Worm (Caenorhabditis elegans): ENCODE results near the gene fbxa-66.

Gene fbxa-66

DNA sequence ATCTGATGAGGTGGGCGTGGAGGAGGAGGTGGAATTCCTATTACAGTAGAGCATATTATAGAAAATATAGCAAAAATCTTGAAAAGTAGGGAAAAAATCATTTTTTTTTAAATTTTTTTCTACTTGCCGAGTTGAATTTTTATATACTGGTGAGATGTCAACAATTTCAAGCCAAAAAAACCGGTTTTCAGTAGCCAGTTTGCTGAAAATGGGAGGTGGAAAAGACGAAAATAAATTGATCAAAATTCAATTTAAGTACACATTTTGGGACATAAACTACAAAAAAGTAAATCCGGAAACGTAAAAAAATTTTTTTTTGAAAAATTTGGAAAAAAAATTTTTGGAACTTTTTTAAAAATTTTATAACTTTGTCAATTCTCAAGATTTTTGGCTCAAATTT lies 34.4 kb downstream of the fbxa-66 start, which contains the start of gene Y54F10BM.23 (continued):
- TF ChIP-seq nhr-27 (tag; optimal IDR thresholded peaks at IDR 0.05) (no peak), Y95B8A.8 (GFP tag; IDR thresholded peaks at IDR 0.05) (no peak), B0261.1 (tag; optimal IDR thresholded peaks at IDR 0.05) (no peak), F52B5.7 (tag; optimal IDR thresholded peaks at IDR 0.05) (no peak), nfya-2 (GFP tag; IDR thresholded peaks at IDR 0.05) (no peak), Y79H2A.3 (GFP tag; conservative IDR thresholded peaks at IDR 0.05) (no peak), somi-1 (GFP tag; optimal IDR thresholded peaks at IDR 0.05) (no peak), K12H6.12 (tag; optimal IDR thresholded peaks at IDR 0.05) (no peak)

DNA sequence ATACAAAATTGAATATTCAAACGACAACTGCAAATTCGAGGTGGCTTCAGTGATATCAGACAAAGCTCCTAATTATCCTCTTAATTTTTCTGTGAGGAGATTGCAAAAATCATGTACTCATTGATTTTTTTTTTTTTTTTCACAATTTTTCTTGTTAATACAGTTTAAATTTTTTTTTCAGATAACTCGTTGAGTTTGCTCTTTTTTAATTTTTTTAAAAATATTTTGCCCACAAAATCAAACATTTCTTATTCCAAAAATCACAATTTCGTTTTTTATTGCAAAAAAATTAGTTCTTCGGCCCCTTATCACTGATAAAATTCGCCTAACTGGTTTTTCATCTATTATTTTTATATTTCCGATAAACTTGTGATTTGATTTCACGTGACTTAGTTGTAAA lies 37.0 kb downstream of the fbxa-66 start, which contains the start of gene Y54F10BM.21:
TSS of gene Y54F10BM.21 (plus strand) at position 301 of the 400 bp plus-strand sequence.
- TF ChIP-seq tbp1 (GFP tag; optimal IDR thresholded peaks at IDR 0.05), result no peak
- no peak for TF ChIP-seq lir-1 (GFP tag; conservative IDR thresholded peaks at IDR 0.05)
- no peak for TF ChIP-seq egl-18 (GFP tag; IDR thresholded peaks at IDR 0.05)
- no peak for TF ChIP-seq K11D2.4 (GFP tag; IDR thresholded peaks at IDR 0.05)
- TF ChIP-seq repo-1 (tag; optimal IDR thresholded peaks at IDR 0.05), result no peak
- TF ChIP-seq tlf-1 (GFP tag; optimal IDR thresholded peaks at IDR 0.05), result no peak
- no peak for TF ChIP-seq snpc-1.1 (tag; optimal IDR thresholded peaks at IDR 0.05; ENCODE audit: insufficient read depth)

DNA sequence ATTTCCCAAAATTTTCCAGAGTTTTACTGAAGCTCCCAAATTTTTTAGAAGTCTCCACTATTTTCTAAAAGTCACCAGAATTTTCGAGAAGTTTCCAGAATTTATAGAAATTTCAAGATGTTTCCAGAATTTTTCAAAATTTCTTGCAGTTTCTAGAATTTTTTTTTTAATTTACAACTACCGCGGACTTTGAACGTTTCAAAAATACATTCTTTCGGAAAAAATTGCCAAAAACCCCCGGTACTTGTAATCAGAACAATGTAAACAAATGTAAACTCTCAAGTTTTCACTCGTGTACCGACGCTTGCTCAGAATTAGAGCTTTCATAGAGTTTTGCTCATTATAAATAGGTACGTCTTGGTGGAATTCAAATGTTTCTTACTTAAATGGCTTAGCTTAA lies 41.1 kb downstream of the fbxa-66 start, which contains the start of gene fbxa-39:
TSS of gene fbxa-39 (plus strand) at position 301 of the 400 bp plus-strand sequence.
- TF ChIP-seq ceh-40 (GFP tag; IDR thresholded peaks at IDR 0.05), result no peak
- TF ChIP-seq pbrm-1 (GFP tag; IDR thresholded peaks at IDR 0.05), result no peak
- TF ChIP-seq ama-1 (optimal IDR thresholded peaks at IDR 0.05), result no peak
- TF ChIP-seq ama-1 (GFP tag; optimal IDR thresholded peaks at IDR 0.05), result no peak
- TF ChIP-seq efl-1 (GFP tag; optimal IDR thresholded peaks at IDR 0.05), result no peak
- no peak for TF ChIP-seq Y53F4B.3 (GFP tag; IDR thresholded peaks at IDR 0.05)
- no peak for TF ChIP-seq unc-62 (GFP tag; optimal IDR thresholded peaks at IDR 0.05)
- TF ChIP-seq K11D2.4 (GFP tag; IDR thresholded peaks at IDR 0.05), result no peak
- TF ChIP-seq atf-7 (tag; optimal IDR thresholded peaks at IDR 0.05), result no peak

DNA sequence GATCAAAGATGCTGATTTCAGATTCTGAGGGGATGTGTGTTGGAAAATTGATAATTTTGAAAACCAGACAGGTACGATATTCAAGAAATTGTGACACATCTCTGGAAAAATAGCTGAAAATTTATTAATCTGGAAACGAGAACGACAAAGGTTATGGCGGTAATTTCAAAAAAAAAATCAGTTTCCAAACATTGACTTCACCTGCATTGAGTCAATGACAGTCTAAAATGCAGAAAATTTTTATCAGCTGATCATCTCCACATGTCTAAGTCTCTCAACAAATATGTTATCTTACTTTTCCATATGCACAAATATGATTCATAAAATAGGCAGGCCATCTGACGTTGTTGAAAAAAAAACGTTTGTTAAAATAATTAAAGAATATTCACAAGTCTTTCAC lies 41.8 kb downstream of the fbxa-66 start, which contains the start of gene fbxa-48:
TSS of gene fbxa-48 (minus strand) at position 101 of the 400 bp plus-strand sequence.
- TF ChIP-seq mcd-1 (GFP tag; IDR thresholded peaks at IDR 0.05) (no peak), madf-3 (GFP tag; IDR thresholded peaks at IDR 0.05) (no peak), ceh-91 (GFP tag; IDR thresholded peaks at IDR 0.05) (no peak), attf-5 (GFP tag; optimal IDR thresholded peaks at IDR 0.05) (no peak), snpc-4 (GFP tag; optimal IDR thresholded peaks at IDR 0.05) (no peak), snpc-4 (tag; optimal IDR thresholded peaks at IDR 0.05) (no peak), snpc-1.1 (tag; optimal IDR thresholded peaks at IDR 0.05; ENCODE audit: insufficient read depth) (no peak), dpl-1 (GFP tag; optimal IDR thresholded peaks at IDR 0.05) (no peak), F23B12.7 (tag; optimal IDR thresholded peaks at IDR 0.05; ENCODE audit: insufficient read depth) (no peak), nhr-80 (tag; optimal IDR thresholded peaks at IDR 0.05) (peak; percentile 5)

DNA sequence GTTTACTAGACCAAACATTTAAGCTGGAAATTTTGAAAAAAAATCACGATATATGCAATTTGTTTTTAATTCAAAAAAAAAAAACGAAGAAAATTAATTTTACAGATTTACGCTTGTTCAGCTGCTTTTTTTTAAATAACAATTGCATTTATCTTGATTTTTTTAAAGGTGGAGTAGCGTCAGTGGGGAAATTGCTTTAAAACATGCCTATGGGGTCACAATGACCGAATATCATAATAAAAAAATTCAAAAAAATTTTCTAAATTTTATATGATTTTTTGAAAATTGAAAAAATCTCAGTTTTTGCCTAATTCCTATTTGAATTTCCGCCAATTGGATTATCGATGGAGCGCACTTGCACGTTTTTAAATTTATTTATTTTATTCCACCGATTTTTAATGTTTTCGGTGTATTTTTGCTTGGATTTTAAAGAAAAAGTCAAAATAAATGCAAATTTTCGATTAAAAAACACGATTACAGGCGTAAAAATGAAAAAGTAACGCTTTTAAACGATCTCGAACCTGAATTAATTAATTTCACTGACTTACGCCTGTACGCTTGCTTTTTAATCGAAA lies 42.7 kb downstream of the fbxa-66 start:
- TF ChIP-seq mcd-1 (GFP tag; IDR thresholded peaks at IDR 0.05), result peak; percentile 71; the same call in 1 of the 2 replicates
